Fruit fly (Drosophila melanogaster) whole organism, embryonic: ENCODE results near the gene mof.

ENCODE experiments used
- Adf1 ChIP-seq: fragments of 200-800 bp; sonication (Bioruptor generic); IDR thresholded peaks from 2 replicates; pipeline ENCODE4 v1.3.6; 2022; ENCODE audit warnings: missing biosample characterization, missing genetic modification characterization
- Atf-2 ChIP-seq: fragments of 200-800 bp; sonication (Bioruptor generic); optimal IDR thresholded peaks from 2 replicates; lab custom pipeline; 2016; ENCODE audit warnings: missing biosample characterization, missing genetic modification characterization
- CG10209 ChIP-seq: fragments of 200-800 bp; sonication (Bioruptor generic); optimal IDR thresholded peaks from 3 replicates; lab custom pipeline; 2017; ENCODE audit warnings: missing biosample characterization, mild to moderate bottlenecking, missing genetic modification characterization, missing genetic modification reagents
- CG1024 ChIP-seq: fragments of 200-800 bp; sonication (Bioruptor generic); IDR thresholded peaks from 2 replicates; pipeline ENCODE4 v1.3.6; 2022; ENCODE audit warnings: missing biosample characterization, missing genetic modification characterization
- CG10431 ChIP-seq: fragments of 200-800 bp; sonication (Bioruptor generic); optimal IDR thresholded peaks from 3 replicates; lab custom pipeline; 2018; ENCODE audit warnings: missing biosample characterization, mild to moderate bottlenecking, missing genetic modification characterization
- CG12219 ChIP-seq: fragments of 200-800 bp; sonication (Bioruptor generic); optimal IDR thresholded peaks from 3 replicates; lab custom pipeline; 2018; ENCODE audit warnings: missing biosample characterization, mild to moderate bottlenecking, missing genetic modification characterization
- CG12769 ChIP-seq: fragments of 200-800 bp; sonication (Bioruptor generic); optimal IDR thresholded peaks from 2 replicates; lab custom pipeline; 2019; ENCODE audit warnings: missing biosample characterization, mild to moderate bottlenecking, missing genetic modification characterization, moderate library complexity
- CG15696 ChIP-seq: fragments of 200-800 bp; sonication (Bioruptor generic); optimal IDR thresholded peaks from 2 replicates; lab custom pipeline; 2019; ENCODE audit warnings: missing biosample characterization, mild to moderate bottlenecking, missing genetic modification characterization, moderate library complexity
- CG17328 ChIP-seq: fragments of 200-800 bp; sonication (Bioruptor generic); IDR thresholded peaks from 2 replicates; pipeline ENCODE4 v1.3.6; 2022; ENCODE audit warnings: missing biosample characterization, missing genetic modification characterization
- CG17568 ChIP-seq: fragments of 200-800 bp; sonication (Bioruptor generic); optimal IDR thresholded peaks from 2 replicates; lab custom pipeline; 2018; ENCODE audit warnings: missing biosample characterization, mild to moderate bottlenecking, missing genetic modification characterization, moderate library complexity
- CG2120 ChIP-seq: fragments of 200-800 bp; sonication (Bioruptor generic); optimal IDR thresholded peaks from 3 replicates; lab custom pipeline; 2016; ENCODE audit warnings: missing biosample characterization, missing genetic modification characterization
- CG3065 ChIP-seq: fragments of 200-800 bp; sonication (Bioruptor generic); optimal IDR thresholded peaks from 2 replicates; lab custom pipeline; 2016; ENCODE audit warnings: missing biosample characterization, missing genetic modification characterization
- CG31441 ChIP-seq: fragments of 200-800 bp; sonication (Bioruptor generic); IDR thresholded peaks from 2 replicates; pipeline ENCODE4 v1.3.6; 2022; ENCODE audit warnings: missing biosample characterization, missing genetic modification characterization
- CG34224 ChIP-seq: fragments of 200-800 bp; sonication (Bioruptor generic); IDR thresholded peaks from 3 replicates; pipeline ENCODE4 v1.3.6; 2022; ENCODE audit warnings: missing biosample characterization, missing genetic modification characterization; ENCODE audit not compliant: partially characterized antibody
- CG3726 ChIP-seq: fragments of 200-800 bp; sonication (Bioruptor generic); IDR thresholded peaks from 3 replicates; pipeline ENCODE4, ENCODE4 v1.3.6; 2022; ENCODE audit warnings: missing biosample characterization, missing genetic modification characterization
- CG42726 ChIP-seq: fragments of 200-800 bp; sonication (Bioruptor generic); IDR thresholded peaks from 2 replicates; pipeline ENCODE4 v1.3.6; 2022; ENCODE audit warnings: missing biosample characterization, missing genetic modification characterization; ENCODE audit not compliant: partially characterized antibody
- CG4854 ChIP-seq: fragments of 200-800 bp; sonication (Bioruptor generic); optimal IDR thresholded peaks from 2 replicates; lab custom pipeline; 2016; ENCODE audit warnings: missing biosample characterization, missing genetic modification characterization, inconsistent platforms
- CG5245 ChIP-seq: fragments of 200-800 bp; sonication (Bioruptor generic); optimal IDR thresholded peaks from 3 replicates; lab custom pipeline; 2016; ENCODE audit warnings: missing biosample characterization, missing genetic modification characterization
- CG6254 ChIP-seq: fragments of 200-800 bp; sonication (Bioruptor generic); optimal IDR thresholded peaks from 3 replicates; lab custom pipeline; 2017; ENCODE audit warnings: mild to moderate bottlenecking, missing biosample characterization, missing genetic modification reagents, missing genetic modification characterization
- CG6272 ChIP-seq: fragments of 200-800 bp; sonication (Bioruptor generic); IDR thresholded peaks from 2 replicates; pipeline ENCODE4 v1.3.6; 2022; ENCODE audit warnings: missing biosample characterization, missing genetic modification characterization
- CG7271 ChIP-seq: fragments of 200-800 bp; sonication (Bioruptor generic); optimal IDR thresholded peaks from 2 replicates; lab custom pipeline; 2018; ENCODE audit warnings: missing biosample characterization, mild to moderate bottlenecking, missing genetic modification characterization, moderate library complexity
- Gsc ChIP-seq: fragments of 200-800 bp; sonication (Bioruptor generic); IDR thresholded peaks from 2 replicates; pipeline ENCODE4 v1.3.6; 2022; ENCODE audit warnings: missing biosample characterization, missing genetic modification characterization
- HLHmδ ChIP-seq: fragments of 200-800 bp; sonication (Bioruptor generic); optimal IDR thresholded peaks from 2 replicates; lab custom pipeline; 2018; ENCODE audit warnings: missing biosample characterization, mild to moderate bottlenecking, missing genetic modification characterization, moderate library complexity
- Hand ChIP-seq: fragments of 200-800 bp; sonication (Bioruptor generic); optimal IDR thresholded peaks from 2 replicates; lab custom pipeline; 2017; ENCODE audit warnings: mild to moderate bottlenecking, missing biosample characterization, missing genetic modification reagents, missing genetic modification characterization
- NC2α ChIP-seq: fragments of 200-800 bp; sonication (Bioruptor generic); optimal IDR thresholded peaks from 2 replicates; lab custom pipeline; 2016; ENCODE audit warnings: missing biosample characterization, missing genetic modification characterization
- Neu2 ChIP-seq: fragments of 200-800 bp; sonication (Bioruptor generic); optimal IDR thresholded peaks from 3 replicates; lab custom pipeline; 2016; ENCODE audit warnings: missing biosample characterization, missing genetic modification characterization, borderline replicate concordance
- Poxn ChIP-seq: fragments of 200-800 bp; sonication (Bioruptor generic); IDR thresholded peaks from 2 replicates; pipeline ENCODE4 v1.3.6; 2022; ENCODE audit warnings: missing biosample characterization, missing genetic modification characterization
- Rfx ChIP-seq: fragments of 200-800 bp; sonication (Bioruptor generic); IDR thresholded peaks from 2 replicates; pipeline ENCODE4 v1.3.6; 2022; ENCODE audit warnings: missing biosample characterization, missing genetic modification characterization
- Stat92E ChIP-seq, 3 experiments: fragments of >200 bp in 2 of 3; fragments of 200-800 bp in 1 of 3; sonication (Bioruptor generic) in 1 of 3; optimal IDR thresholded peaks; 2 replicates each; lab custom pipeline; 2017 to 2019; ENCODE audit warnings: missing biosample characterization in 3 of 3, missing genetic modification characterization in 3 of 3, mild to moderate bottlenecking in 1 of 3, moderate library complexity in 1 of 3
- ash1 ChIP-seq: fragments of 200-800 bp; sonication (Bioruptor generic); optimal IDR thresholded peaks from 2 replicates; lab custom pipeline; 2018; ENCODE audit warnings: missing biosample characterization, mild to moderate bottlenecking, missing genetic modification characterization
- bab2 ChIP-seq: fragments of 200-800 bp; sonication (Bioruptor generic); optimal IDR thresholded peaks from 2 replicates; lab custom pipeline; 2016; ENCODE audit warnings: missing biosample characterization, missing genetic modification characterization
- bcd ChIP-seq: fragments of 200-800 bp; sonication (Bioruptor generic); optimal IDR thresholded peaks from 2 replicates; lab custom pipeline; 2017; ENCODE audit warnings: missing biosample characterization, mild to moderate bottlenecking, missing genetic modification characterization
- dati ChIP-seq: fragments of 200-800 bp; sonication (Bioruptor generic); IDR thresholded peaks from 2 replicates; pipeline ENCODE4 v1.3.6; 2022; ENCODE audit warnings: missing biosample characterization, missing genetic modification characterization
- eve ChIP-seq, 2 experiments: fragments of >200 bp; optimal IDR thresholded peaks; 2 replicates each; lab custom pipeline; 2017; ENCODE audit warnings: missing biosample characterization in 2 of 2, missing genetic modification characterization in 2 of 2
- fd102C ChIP-seq: fragments of 200-800 bp; sonication (Bioruptor generic); optimal IDR thresholded peaks from 2 replicates; lab custom pipeline; 2018; ENCODE audit warnings: missing biosample characterization, mild to moderate bottlenecking, missing genetic modification characterization, moderate library complexity
- fd3F ChIP-seq: fragments of 200-800 bp; sonication (Bioruptor generic); optimal IDR thresholded peaks from 2 replicates; lab custom pipeline; 2018; ENCODE audit warnings: missing biosample characterization, mild to moderate bottlenecking, missing genetic modification characterization, moderate library complexity
- fd96Cb ChIP-seq: fragments of 200-800 bp; sonication (Bioruptor generic); optimal IDR thresholded peaks from 2 replicates; lab custom pipeline; 2018; ENCODE audit warnings: missing biosample characterization, mild to moderate bottlenecking, missing genetic modification characterization, moderate library complexity
- fru ChIP-seq: fragments of >200 bp; optimal IDR thresholded peaks from 2 replicates; lab custom pipeline; 2017
- gro ChIP-seq: fragments of 200-800 bp; sonication (Bioruptor generic); optimal IDR thresholded peaks from 2 replicates; lab custom pipeline; 2016; ENCODE audit warnings: missing biosample characterization, missing genetic modification characterization
- lov ChIP-seq, 2 experiments: fragments of 200-800 bp in 1 of 2; fragments of >200 bp in 1 of 2; sonication (Bioruptor generic) in 1 of 2; IDR thresholded peaks in 1 of 2; optimal IDR thresholded peaks in 1 of 2; 2 replicates in 1 of 2; 3 replicates in 1 of 2; pipeline versions ENCODE4 v1.3.6 to Lab custom; 2017 to 2022; ENCODE audit warnings: missing biosample characterization in 1 of 2, missing genetic modification characterization in 1 of 2
- luna ChIP-seq: fragments of 200-800 bp; sonication (Bioruptor generic); optimal IDR thresholded peaks from 2 replicates; lab custom pipeline; 2016; ENCODE audit warnings: missing biosample characterization, missing genetic modification characterization
- nerfin-1 ChIP-seq: fragments of 200-800 bp; sonication (Bioruptor generic); optimal IDR thresholded peaks from 3 replicates; lab custom pipeline; 2019; ENCODE audit warnings: missing biosample characterization, mild to moderate bottlenecking, missing genetic modification characterization, moderate library complexity
- pnt ChIP-seq: fragments of 200-800 bp; sonication (Bioruptor generic); optimal IDR thresholded peaks from 3 replicates; lab custom pipeline; 2016; ENCODE audit warnings: missing biosample characterization, missing genetic modification characterization
- tin ChIP-seq: fragments of 200-800 bp; sonication (Bioruptor generic); optimal IDR thresholded peaks from 3 replicates; lab custom pipeline; 2016; ENCODE audit warnings: missing biosample characterization, missing genetic modification characterization
- ttk ChIP-seq: fragments of 200-800 bp; sonication (Bioruptor generic); IDR thresholded peaks from 2 replicates; pipeline ENCODE4 v2.1.2; 2022; ENCODE audit warnings: missing biosample characterization, missing genetic modification characterization
- tup ChIP-seq: fragments of 200-800 bp; sonication (Bioruptor generic); optimal IDR thresholded peaks from 2 replicates; lab custom pipeline; 2016; ENCODE audit warnings: missing biosample characterization, mild to moderate bottlenecking, missing genetic modification characterization, moderate library complexity
- unpg ChIP-seq: fragments of 200-800 bp; sonication (Bioruptor generic); optimal IDR thresholded peaks from 3 replicates; lab custom pipeline; 2018; ENCODE audit warnings: missing biosample characterization, mild to moderate bottlenecking, missing genetic modification characterization, moderate library complexity
- z ChIP-seq: fragments of 200-800 bp; sonication (Bioruptor generic); IDR thresholded peaks from 3 replicates; pipeline ENCODE4 v1.3.6; 2022; ENCODE audit warnings: missing biosample characterization, missing genetic modification characterization

mof gene

DNA sequence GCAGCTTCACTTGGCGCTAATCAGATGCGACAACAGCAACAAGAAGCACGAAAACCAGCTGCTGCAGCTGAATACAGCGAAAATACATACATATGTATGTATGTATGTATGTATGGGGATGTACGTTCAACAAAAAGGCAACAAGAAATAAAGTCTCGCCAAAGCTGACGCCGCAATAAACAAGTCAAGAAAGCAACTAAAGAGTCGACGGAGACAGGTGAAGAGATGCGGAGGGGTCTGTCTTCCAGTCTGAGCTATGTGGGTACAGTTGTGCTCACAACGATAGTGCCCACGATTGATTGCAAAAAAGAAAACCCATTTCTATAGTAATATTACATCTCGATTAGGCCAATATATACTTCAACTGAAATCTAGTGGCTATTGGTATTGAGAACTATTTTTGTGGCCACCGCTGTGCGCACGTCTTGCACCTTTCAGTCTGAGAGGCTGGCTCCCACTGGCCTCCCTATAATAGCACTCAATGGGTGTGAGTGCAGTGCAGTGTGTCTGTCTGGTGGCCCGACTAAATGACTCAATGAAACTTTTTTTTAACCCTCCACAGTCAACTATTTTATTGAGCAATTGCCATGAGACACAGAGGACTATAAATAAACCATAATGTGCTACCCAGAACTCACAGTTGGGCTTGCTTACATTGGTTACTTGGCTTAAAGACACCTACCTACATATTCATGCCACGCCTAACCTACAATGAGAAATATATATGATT, 19.3 kb upstream of the mof start (continued):
- no peak for TF ChIP-seq HLHmδ
- TF ChIP-seq CG17328 (GFP tag; lab: Robert Waterston, UW), result peak; percentile 94
- peak; percentile 13 for TF ChIP-seq CG7271
- TF ChIP-seq CG3726 (GFP tag; lab: Robert Waterston, UW), result peak; percentile 96
- TF ChIP-seq Adf1 (GFP tag; lab: Robert Waterston, UW), result 0 out of 2 replicates have a peak, but pooled peaks have one; percentile 11
- no peak for TF ChIP-seq fd102C
- peak; percentile 92 for TF ChIP-seq fd96Cb (tag; lab: Kevin White, UChicago)
- TF ChIP-seq Gsc (GFP tag; lab: Robert Waterston, UW), result peak; percentile 85
- TF ChIP-seq CG1024 (GFP tag; lab: Robert Waterston, UW), result peak; percentile 90
- peak in 1 of 2 experiments; percentile 95 for TF ChIP-seq eve (GFP tag; optimal IDR thresholded peaks at IDR 0.05; lab: Kevin White, UChicago)
- peak; percentile 76 for TF ChIP-seq CG10431
- TF ChIP-seq unpg (GFP tag; lab: Kevin White, UChicago), result peak; percentile 93
- peak; percentile 83 for TF ChIP-seq Rfx
- TF ChIP-seq CG12219 (GFP tag; lab: Kevin White, UChicago), result peak; percentile 90
- peak; percentile 49 for TF ChIP-seq CG3065 (GFP tag; lab: Kevin White, UChicago)
- peak; percentile 94 for TF ChIP-seq CG31441
- TF ChIP-seq Poxn (GFP tag; lab: Robert Waterston, UW), result no peak
- peak; percentile 92 for TF ChIP-seq tin (GFP tag; lab: Kevin White, UChicago)
- TF ChIP-seq pnt (GFP tag; lab: Kevin White, UChicago), result peak; percentile 87
- no peak for TF ChIP-seq CG42726 (GFP tag; lab: Robert Waterston, UW)
- peak; percentile 70 for TF ChIP-seq CG4854
- peak; percentile 30 for TF ChIP-seq fd3F (GFP tag; lab: Kevin White, UChicago)
- TF ChIP-seq Hand (GFP tag; lab: Kevin White, UChicago), result peak; percentile 59
- peak; percentile 87 for TF ChIP-seq bab2 (GFP tag; lab: Kevin White, UChicago)
- TF ChIP-seq Neu2 (GFP tag; lab: Kevin White, UChicago), result no peak
- TF ChIP-seq tup (GFP tag; lab: Kevin White, UChicago), result peak; percentile 88
- no peak for TF ChIP-seq luna
- TF ChIP-seq CG17568, result peak; percentile 62
- TF ChIP-seq lov (optimal IDR thresholded peaks at IDR 0.05; lab: Kevin White, UChicago), result no peak
- TF ChIP-seq lov (GFP tag; IDR thresholded peaks at IDR 0.05; lab: Robert Waterston, UW), result peak; percentile 95
- peak; percentile 72 for TF ChIP-seq CG2120
- peak; percentile 88 for TF ChIP-seq bcd
- peak; percentile 15 for TF ChIP-seq CG15696 (tag; lab: Kevin White, UChicago)
- TF ChIP-seq CG34224 (GFP tag; lab: Robert Waterston, UW), result no peak
- TF ChIP-seq CG5245, result peak; percentile 94
- TF ChIP-seq z (GFP tag; lab: Robert Waterston, UW), result peak; percentile 88; the same call in 2 of the 3 replicates
- TF ChIP-seq fru, result no peak
- TF ChIP-seq gro (GFP tag; lab: Kevin White, UChicago), result peak; percentile 52
- peak; percentile 85 for TF ChIP-seq Atf-2 (GFP tag; lab: Kevin White, UChicago)
- TF ChIP-seq nerfin-1 (tag; lab: Kevin White, UChicago), result peak; percentile 81
- peak; percentile 65 for TF ChIP-seq CG6272 (GFP tag; lab: Robert Waterston, UW)
- peak; percentile 92 for TF ChIP-seq CG12769 (tag; lab: Kevin White, UChicago)
- peak in 1 of 3 experiments; percentile 59 for TF ChIP-seq Stat92E (GFP tag; optimal IDR thresholded peaks at IDR 0.05; lab: Kevin White, UChicago)
- peak; percentile 89 for TF ChIP-seq CG10209 (GFP tag; lab: Kevin White, UChicago)
- TF ChIP-seq NC2α (GFP tag; lab: Kevin White, UChicago), result peak; percentile 78
- peak; percentile 92 for TF ChIP-seq CG6254 (GFP tag; lab: Kevin White, UChicago)
- TF ChIP-seq ash1 (GFP tag; lab: Kevin White, UChicago), result peak; percentile 23
- TF ChIP-seq ttk (GFP tag; lab: Robert Waterston, UW), result peak; percentile 93
- peak; percentile 94 for TF ChIP-seq dati (GFP tag; lab: Robert Waterston, UW)
